Fruit fly (Drosophila melanogaster) whole organism, larva: ENCODE measurements around the gene CG42717.

Experiments used
- noc ChIP-seq: fragments of 200-800 bp; sonication (Bioruptor generic); optimal IDR thresholded peaks from 3 replicates; lab custom pipeline; 2019; ENCODE audit warnings: missing biosample characterization, mild to moderate bottlenecking, missing genetic modification characterization, moderate library complexity

The CG42717 gene

dm6 chr3L:16033090-16033828 lies at the start of gene CG42717, which contains the start of gene CG42716:
TSS of gene CG42717 (minus strand) at chr3L:16033190.
TSS of gene CG42716 (plus strand) at chr3L:16033778.
- no peak for TF ChIP-seq noc (tag; lab: Kevin White, UChicago)

- no peak for TF ChIP-seq noc (tag; lab: Kevin White, UChicago)
Measured at dm6 chr3L:16082251-16082650, 49.3 kb upstream of the CG42717 start, which contains the start of gene CG33258. TSS of gene CG33258 (plus strand) at chr3L:16082551.

DNA sequence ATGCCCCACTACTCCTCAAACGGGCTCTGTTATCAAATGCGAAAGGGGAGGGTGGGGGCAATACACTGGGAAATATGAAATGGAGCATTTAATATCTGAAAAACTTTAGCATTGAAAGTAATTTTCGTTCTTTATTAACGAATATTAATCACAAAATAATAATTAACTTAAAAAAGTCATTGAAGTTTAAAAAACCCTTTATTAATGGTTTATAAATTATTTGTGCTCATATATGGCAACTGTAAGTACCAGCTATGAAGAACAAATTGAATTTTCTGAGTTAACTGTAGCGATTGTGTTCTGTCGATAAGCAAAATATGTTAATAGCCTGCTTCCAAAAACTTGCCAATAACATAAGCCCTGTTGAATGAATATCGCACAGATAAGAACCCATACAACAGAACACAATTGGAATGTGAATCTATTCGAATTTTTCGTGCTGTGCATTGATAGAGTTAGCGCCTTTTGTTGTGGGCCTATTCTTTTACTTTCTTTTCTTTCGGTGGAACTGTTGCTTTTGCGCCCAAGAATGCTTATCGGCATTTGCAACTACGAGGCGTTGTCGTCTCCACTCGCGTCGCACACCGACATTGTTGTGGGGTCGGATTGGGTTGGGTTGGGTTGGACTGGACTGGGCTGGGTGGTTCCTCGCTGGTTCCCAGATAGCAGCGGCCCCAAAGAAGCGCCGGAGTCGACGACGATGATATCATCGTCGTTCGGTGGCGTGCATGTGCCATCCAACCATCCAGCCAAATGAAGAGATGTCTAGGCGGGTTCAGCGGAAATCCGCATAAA lies 28.0 kb upstream of the CG42717 start:
- peak; percentile 89 for TF ChIP-seq noc (tag; lab: Kevin White, UChicago)

- no peak for TF ChIP-seq noc (tag; lab: Kevin White, UChicago)
Measured at dm6 chr3L:16056101-16056891, 23.3 kb upstream of the CG42717 start.

DNA sequence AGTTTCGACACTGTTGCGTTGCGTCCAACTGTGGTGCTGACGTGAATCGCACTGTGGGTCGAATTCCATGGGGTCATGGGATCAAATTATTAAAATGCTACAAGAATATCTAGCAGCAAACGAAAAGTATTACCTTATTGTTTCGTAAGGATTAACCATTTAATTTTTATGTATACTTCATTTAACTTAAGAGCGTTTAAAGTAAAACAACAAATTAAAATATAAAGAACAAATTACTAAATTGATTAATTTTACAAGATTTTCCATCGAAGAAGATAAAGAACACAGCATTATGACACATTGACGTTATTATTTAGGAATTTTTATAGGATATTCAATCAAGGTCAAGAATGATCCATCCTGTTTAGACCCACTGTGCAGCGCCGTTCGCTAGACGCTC lies 21.1 kb upstream of the CG42717 start:
- TF ChIP-seq noc (tag; lab: Kevin White, UChicago): peak; percentile 32

DNA sequence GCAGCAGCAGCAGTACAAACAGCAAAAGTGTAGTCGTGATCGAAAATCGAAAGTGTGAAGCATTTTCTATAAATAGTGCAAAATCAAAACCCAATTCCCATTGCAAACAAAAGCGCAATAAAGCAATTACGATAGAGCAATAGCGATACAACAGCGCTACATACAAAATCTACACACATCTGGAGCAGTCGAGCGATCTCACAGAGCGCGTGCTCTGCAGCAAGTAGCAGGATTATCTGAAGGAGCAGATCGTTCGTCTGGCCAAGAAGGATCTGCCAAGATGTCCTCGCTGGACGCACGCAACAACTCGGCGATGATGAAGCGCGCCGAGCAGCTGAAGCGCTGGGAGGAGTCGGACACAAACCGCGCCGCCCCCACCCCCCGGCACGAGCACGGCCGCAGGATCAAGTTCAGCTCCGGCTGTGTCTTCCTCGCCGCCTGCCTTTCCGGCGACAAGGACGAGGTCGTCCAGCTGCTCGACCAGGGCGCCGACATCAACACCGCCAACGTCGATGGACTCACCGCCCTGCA lies 20.1 kb upstream of the CG42717 start:
- no peak for TF ChIP-seq noc (tag; lab: Kevin White, UChicago)

DNA sequence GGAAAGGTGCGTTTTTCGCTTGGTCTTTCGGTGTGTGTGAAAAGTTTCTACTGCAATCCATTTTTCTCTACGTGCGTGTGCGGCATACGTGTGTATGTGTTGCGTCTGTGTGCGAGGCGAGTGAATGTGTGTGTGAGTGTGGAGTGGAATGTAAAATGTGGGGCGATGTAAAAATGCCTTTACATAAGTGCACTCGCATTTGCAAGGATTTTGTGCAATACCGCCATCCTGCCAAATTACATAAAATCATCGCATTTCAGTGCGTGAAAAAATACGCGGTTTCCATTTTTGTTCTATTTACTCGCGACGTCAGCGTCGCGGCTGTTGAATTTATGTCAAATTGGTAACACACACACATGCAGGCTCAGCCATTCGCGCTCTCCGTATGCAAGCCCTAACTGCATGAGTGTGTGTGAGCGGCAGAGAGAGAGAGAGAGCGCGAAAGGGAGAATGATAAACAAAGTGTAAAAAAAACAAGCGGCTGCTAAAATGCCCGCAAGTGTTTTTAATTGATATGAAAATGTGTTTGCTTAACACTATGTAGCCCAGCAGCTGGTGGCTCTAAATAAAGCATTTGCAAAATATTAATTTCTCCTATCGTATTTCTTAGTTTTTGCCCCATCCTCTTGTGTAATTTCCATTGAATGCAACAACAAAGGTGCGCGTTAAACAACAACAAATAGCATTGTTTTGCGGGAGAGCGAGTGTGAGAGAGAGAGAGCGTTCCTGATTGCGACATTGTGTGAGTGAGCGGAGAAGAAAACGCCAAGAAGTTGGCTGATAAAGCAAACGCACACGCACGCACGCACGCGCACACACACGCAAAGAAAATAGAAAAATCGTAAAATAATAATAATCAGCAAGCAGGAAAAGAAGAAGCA lies 19.4 kb upstream of the CG42717 start:
- no peak for TF ChIP-seq noc (tag; lab: Kevin White, UChicago)

DNA sequence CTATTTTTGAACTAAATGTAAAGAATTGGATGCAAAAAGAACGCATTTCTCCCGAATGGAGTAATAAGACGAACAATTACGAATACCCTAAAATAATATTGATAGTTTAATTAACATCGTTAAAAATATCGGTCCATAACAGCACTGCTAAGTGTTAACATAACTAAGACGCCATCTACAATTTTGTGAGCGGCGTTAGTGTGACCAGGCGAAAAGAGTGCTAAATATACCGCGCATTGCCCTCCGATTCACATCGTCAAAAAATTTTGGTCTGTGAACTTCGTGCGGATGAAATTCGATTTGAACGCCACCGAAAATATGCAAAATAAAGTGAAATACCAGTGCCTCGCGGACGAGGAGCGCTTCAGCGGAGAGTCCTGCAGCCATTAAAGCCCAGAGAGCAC lies 18.7 kb upstream of the CG42717 start, which contains the start of gene Mbs:
Gene Mbs, plus strand, starts transcription at position 241 of the 404 bp plus-strand sequence.
- TF ChIP-seq noc (tag; lab: Kevin White, UChicago): peak; percentile 37

DNA sequence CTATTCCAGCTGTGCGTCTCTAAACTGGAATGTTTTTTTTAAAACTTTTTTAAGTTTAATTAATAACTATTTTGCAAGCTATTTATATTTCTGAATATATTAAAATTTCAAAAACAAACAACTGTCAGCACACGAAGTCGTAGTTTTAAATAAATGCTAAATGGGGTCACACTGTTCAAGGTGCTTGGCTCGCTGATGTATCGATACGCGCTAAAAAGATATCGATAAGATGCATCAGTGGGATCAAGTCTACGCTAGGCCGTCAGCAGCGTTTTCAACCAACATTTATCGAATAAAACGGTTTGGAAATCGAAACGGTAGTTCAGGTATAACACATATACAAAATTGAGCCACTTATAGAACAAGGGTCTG lies 17.9 kb upstream of the CG42717 start, which contains the start of gene Diap1:
Gene Diap1, minus strand, starts transcription at position 148 of the 372 bp plus-strand sequence.
- TF ChIP-seq noc (tag; lab: Kevin White, UChicago): no peak

dm6 chr3L:16049955-16050886 lies 17.2 kb upstream of the CG42717 start:
- peak; percentile 63 for TF ChIP-seq noc (tag; lab: Kevin White, UChicago)

DNA sequence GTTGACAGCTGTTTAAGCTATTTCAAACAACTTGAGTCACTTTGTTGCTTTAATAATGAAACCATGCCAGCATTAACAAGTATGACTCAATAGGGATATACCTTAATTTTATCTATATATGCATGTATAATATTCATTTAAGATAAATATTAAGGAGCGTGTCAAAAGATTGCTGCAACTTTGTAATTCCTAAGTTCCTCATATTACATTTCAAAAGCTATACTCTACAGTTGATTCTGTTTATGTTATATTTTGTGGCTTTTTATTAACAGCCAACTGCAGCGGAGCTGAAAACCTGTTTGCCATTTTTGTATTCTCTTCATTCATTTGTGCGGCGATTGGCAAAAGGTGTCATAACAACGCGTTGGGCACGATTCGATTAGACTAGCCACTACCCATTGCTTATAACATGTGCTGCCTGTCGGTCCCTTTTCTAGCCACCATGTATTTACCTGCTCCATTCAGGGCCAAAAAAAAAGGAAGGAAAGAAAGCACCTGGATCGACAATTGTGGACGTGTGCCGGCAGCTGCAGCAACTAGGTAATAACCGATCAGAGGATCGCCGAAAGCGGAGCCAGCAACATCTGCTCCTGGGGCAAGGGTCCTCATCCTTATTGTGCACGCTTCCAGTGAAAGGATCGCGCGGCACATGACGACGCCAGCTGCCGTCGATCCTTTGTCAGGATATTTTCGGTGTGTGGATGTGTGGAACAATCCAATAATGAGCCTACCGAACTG lies 15.9 kb upstream of the CG42717 start:
- TF ChIP-seq noc (tag; lab: Kevin White, UChicago): no peak

- TF ChIP-seq noc (tag; lab: Kevin White, UChicago): peak; percentile 63
Measured at dm6 chr3L:16048086-16048485, 15.1 kb upstream of the CG42717 start.

DNA sequence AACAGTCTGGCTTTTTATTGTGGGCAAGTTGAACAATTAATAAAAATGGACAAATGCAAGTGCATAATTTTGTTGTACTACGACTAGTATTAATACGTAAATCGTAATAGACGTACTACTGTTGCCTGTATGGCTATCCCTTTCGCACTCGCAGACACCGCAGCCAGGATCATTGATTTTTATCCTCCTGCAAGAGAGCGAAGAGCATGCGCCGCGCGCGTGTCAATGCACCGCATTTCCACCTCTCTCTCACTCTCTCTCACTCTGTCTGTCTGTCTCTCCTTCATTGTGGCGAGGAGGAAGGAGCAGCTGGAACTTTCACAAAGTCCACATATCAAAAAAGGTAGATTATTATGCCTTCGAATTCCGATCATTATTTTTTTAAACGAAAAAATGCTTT lies 14.1 kb upstream of the CG42717 start:
- TF ChIP-seq noc (tag; lab: Kevin White, UChicago): no peak
